Fruit fly (Drosophila melanogaster): Measurements from ENCODE around the gene Pli.

The Pli gene

dm6 chr3R:23933684-23934575 lies 44.1 kb upstream of the Pli start, which contains the start of gene CG5854 (continued):
- TF ChIP-seq Pdp1 (GFP tag; optimal IDR thresholded peaks at IDR 0.05) (peak; percentile 58 to 71), bab2 (GFP tag; optimal IDR thresholded peaks at IDR 0.05) (peak; percentile 74), maf-S (GFP tag; optimal IDR thresholded peaks at IDR 0.05) (peak; percentile 42), zf30C (GFP tag; optimal IDR thresholded peaks at IDR 0.05) (no peak), ttk (GFP tag; IDR thresholded peaks at IDR 0.05) (peak; percentile 49), Rfx (GFP tag; IDR thresholded peaks at IDR 0.05) (peak; percentile 77), org-1 (GFP tag; optimal IDR thresholded peaks at IDR 0.05) (peak; percentile 73), pb (GFP tag; optimal IDR thresholded peaks at IDR 0.05) (peak; percentile 68), Nf-YC (tag; optimal IDR thresholded peaks at IDR 0.05) (peak; percentile 4), BEAF-32 (GFP tag; optimal IDR thresholded peaks at IDR 0.05) (peak; percentile 52), Ets65A (GFP tag) (peak; percentile 86), MESR4 (GFP tag; optimal IDR thresholded peaks at IDR 0.05) (peak; percentile 86), croc (GFP tag; conservative IDR thresholded peaks at IDR 0.05) (peak; percentile 47; the same call in 2 of the 3 replicates), CG2120 (GFP tag; optimal IDR thresholded peaks at IDR 0.05) (peak; percentile 59), crc (GFP tag; optimal IDR thresholded peaks at IDR 0.05) (peak; percentile 44), HmgZ (tag; optimal IDR thresholded peaks at IDR 0.05) (peak; percentile 52), Kr (GFP tag; optimal IDR thresholded peaks at IDR 0.05) (no peak), CG10321 (GFP tag; IDR thresholded peaks at IDR 0.05) (peak; percentile 59), knrl (GFP tag; IDR thresholded peaks at IDR 0.05; ENCODE audit: partially characterized antibody) (no peak), CG34224 (GFP tag; IDR thresholded peaks at IDR 0.05; ENCODE audit: partially characterized antibody) (no peak), jigr1 (GFP tag; IDR thresholded peaks at IDR 0.05) (no peak), tup (GFP tag; optimal IDR thresholded peaks at IDR 0.05) (peak; percentile 62), Jarid2 (GFP tag; optimal IDR thresholded peaks at IDR 0.05) (peak; percentile 21), CG1647 (GFP tag; optimal IDR thresholded peaks at IDR 0.05) (peak; percentile 59), insv (GFP tag; optimal IDR thresholded peaks at IDR 0.05) (no peak), CG10274 (GFP tag; optimal IDR thresholded peaks at IDR 0.05) (peak; percentile 45), ranshi (GFP tag; IDR thresholded peaks at IDR 0.05) (peak; percentile 75), fu2 (GFP tag; optimal IDR thresholded peaks at IDR 0.05) (peak; percentile 26), CG14441 (GFP tag; IDR thresholded peaks at IDR 0.05) (peak; percentile 62; the same call in 1 of the 2 replicates), CG12071 (GFP tag; optimal IDR thresholded peaks at IDR 0.05) (peak; percentile 75), Dad (GFP tag; optimal IDR thresholded peaks at IDR 0.05) (peak; percentile 55), salm (tag; optimal IDR thresholded peaks at IDR 0.05) (peak; percentile 61), CG12155 (GFP tag; optimal IDR thresholded peaks at IDR 0.05) (peak; percentile 35), lmd (GFP tag; IDR thresholded peaks at IDR 0.05) (peak; percentile 59), CG7556 (GFP tag; optimal IDR thresholded peaks at IDR 0.05) (peak; percentile 73), CG17829 (tag; optimal IDR thresholded peaks at IDR 0.05) (peak; percentile 59), gem (tag; optimal IDR thresholded peaks at IDR 0.05) (peak; percentile 79), CG3281 (GFP tag; optimal IDR thresholded peaks at IDR 0.05) (peak; percentile 79), grn (GFP tag; optimal IDR thresholded peaks at IDR 0.05) (peak; percentile 52), CG30020 (tag; optimal IDR thresholded peaks at IDR 0.05) (peak; percentile 5), CG34376 (GFP tag; optimal IDR thresholded peaks at IDR 0.05) (peak; percentile 64), CG31224 (GFP tag; IDR thresholded peaks at IDR 0.05) (no peak), chif (GFP tag; optimal IDR thresholded peaks at IDR 0.05) (peak; percentile 31 to 75), Ada2b (GFP tag; IDR thresholded peaks at IDR 0.05) (peak; percentile 77), disco-r (GFP tag; optimal IDR thresholded peaks at IDR 0.05) (peak; percentile 37), YL-1 (GFP tag; optimal IDR thresholded peaks at IDR 0.05) (peak; percentile 65), da (GFP tag; optimal IDR thresholded peaks at IDR 0.05) (peak; percentile 42), CG8388 (GFP tag; optimal IDR thresholded peaks at IDR 0.05) (peak; percentile 78)

Data from whole organism, embryonic.